Worm (Caenorhabditis elegans) whole organism, L1 larva: ENCODE data around the gene Y57G11C.8.

Experiments
- C16A3.4 ChIP-seq: fragments of 150-350 bp; optimal IDR thresholded peaks from 2 replicates; lab custom pipeline; 2014; ENCODE audit warnings: missing biosample characterization, missing genetic modification characterization
- ama-1 ChIP-seq: fragments of 150-350 bp; optimal IDR thresholded peaks from 2 replicates; lab custom pipeline; 2014
- blmp-1 ChIP-seq: fragments of 150-350 bp; optimal IDR thresholded peaks from 2 replicates; lab custom pipeline; 2014; ENCODE audit warnings: missing biosample characterization, missing genetic modification characterization
- ceh-82 ChIP-seq, 3 experiments: fragments of 150-350 bp in 1 of 3; sonication (generic microtip) in 2 of 3; optimal IDR thresholded peaks; 2 replicates each; lab custom pipeline; 2014 to 2017; ENCODE audit warnings: missing biosample characterization in 3 of 3, missing genetic modification characterization in 3 of 3
- dpl-1 ChIP-seq, 3 experiments: fragments of 150-350 bp in 2 of 3; sonication (generic microtip) in 1 of 3; optimal IDR thresholded peaks; 2 replicates each; lab custom pipeline; 2014 to 2017; ENCODE audit warnings: missing biosample characterization in 3 of 3, missing genetic modification characterization in 3 of 3, missing genetic modification reagents in 3 of 3
- dsc-1 ChIP-seq: sonication (generic microtip); optimal IDR thresholded peaks from 2 replicates; lab custom pipeline; 2016; ENCODE audit warnings: mild to moderate bottlenecking, missing genetic modification characterization, missing compliant biosample characterization
- efl-1 ChIP-seq, 4 experiments: fragments of 150-350 bp; optimal IDR thresholded peaks in 3 of 4; peaks in 1 of 4; 1 replicate in 1 of 4; 2 replicates in 3 of 4; lab custom pipeline; 2014; ENCODE audit warnings: missing biosample characterization in 2 of 4, missing genetic modification characterization in 2 of 4, missing genetic modification reagents in 2 of 4
- egl-13 ChIP-seq: sonication (generic microtip); optimal IDR thresholded peaks from 2 replicates; lab custom pipeline; 2016; ENCODE audit warnings: missing genotype, missing genetic modification reagents, missing genetic modification characterization, missing compliant biosample characterization
- elt-2 ChIP-seq: sonication (generic microtip); optimal IDR thresholded peaks from 2 replicates; lab custom pipeline; 2016; ENCODE audit warnings: missing genetic modification characterization, mild to moderate bottlenecking, inconsistent platforms, missing compliant biosample characterization, missing genetic modification reagents
- elt-3 ChIP-seq, 6 experiments: fragments of 150-350 bp in 1 of 6; sonication (generic microtip); optimal IDR thresholded peaks; 2 replicates each; lab custom pipeline; 2017 to 2018; ENCODE audit warnings: missing biosample characterization in 6 of 6, missing genetic modification characterization in 6 of 6, inconsistent platforms in 1 of 6
- fkh-8 ChIP-seq: sonication (generic microtip); optimal IDR thresholded peaks from 2 replicates; lab custom pipeline; 2016; ENCODE audit warnings: mild to moderate bottlenecking, missing genetic modification characterization, missing compliant biosample characterization
- grh-1 ChIP-seq: fragments of 200-800 bp; sonication (Bioruptor generic); IDR thresholded peaks from 2 replicates; pipeline ENCODE4 v1.3.6; 2022; ENCODE audit warnings: missing genetic modification reagents, missing genetic modification characterization, missing compliant biosample characterization
- hlh-4 ChIP-seq: sonication (generic microtip); optimal IDR thresholded peaks from 2 replicates; lab custom pipeline; 2016; ENCODE audit warnings: mild to moderate bottlenecking, missing genetic modification characterization, missing compliant biosample characterization
- isw-1 ChIP-seq: fragments of 200-800 bp; sonication (Bioruptor generic); IDR thresholded peaks from 2 replicates; pipeline ENCODE4 v1.3.6; 2022; ENCODE audit warnings: missing genetic modification characterization, missing compliant biosample characterization
- jun-1 ChIP-seq: fragments of 150-350 bp; optimal IDR thresholded peaks from 2 replicates; lab custom pipeline; 2014; ENCODE audit warnings: missing biosample characterization, missing genetic modification reagents, missing genetic modification characterization
- lin-13 ChIP-seq: fragments of 150-350 bp; optimal IDR thresholded peaks from 2 replicates; lab custom pipeline; 2014; ENCODE audit warnings: missing biosample characterization, missing genetic modification reagents, missing genetic modification characterization
- lin-14 ChIP-seq: fragments of 200-800 bp; sonication (Bioruptor generic); optimal IDR thresholded peaks from 2 replicates; lab custom pipeline; 2018; ENCODE audit warnings: mild to moderate bottlenecking, missing genetic modification characterization, moderate library complexity, missing compliant biosample characterization
- lin-35 ChIP-seq, 2 experiments: fragments of 150-350 bp; optimal IDR thresholded peaks; 2 replicates each; lab custom pipeline; 2014; ENCODE audit warnings: missing biosample characterization in 2 of 2, missing genetic modification characterization in 2 of 2, missing genetic modification reagents in 2 of 2
- lir-3 ChIP-seq: sonication (generic microtip); optimal IDR thresholded peaks from 2 replicates; lab custom pipeline; 2016; ENCODE audit warnings: mild to moderate bottlenecking, missing genetic modification characterization, moderate library complexity, missing compliant biosample characterization; ENCODE audit not compliant: poor library complexity
- lsy-2 ChIP-seq, 2 experiments: fragments of 150-350 bp; optimal IDR thresholded peaks; 2 replicates each; lab custom pipeline; 2014; ENCODE audit warnings: missing biosample characterization in 2 of 2, missing genetic modification characterization in 2 of 2
- mab-9 ChIP-seq: fragments of 200-800 bp; sonication (Bioruptor generic); IDR thresholded peaks from 2 replicates; pipeline ENCODE4 v1.3.6; 2022; ENCODE audit warnings: missing genetic modification reagents, missing genetic modification characterization, missing compliant biosample characterization
- mdl-1 ChIP-seq, 2 experiments: fragments of 150-350 bp; optimal IDR thresholded peaks; 2 replicates each; lab custom pipeline; 2014 to 2017; ENCODE audit warnings: missing biosample characterization in 2 of 2, missing genetic modification characterization in 2 of 2, inconsistent platforms in 1 of 2
- mep-1 ChIP-seq: fragments of 150-350 bp; optimal IDR thresholded peaks from 2 replicates; lab custom pipeline; 2014; ENCODE audit warnings: missing biosample characterization, missing genetic modification characterization
- nhr-19 ChIP-seq: fragments of 200-800 bp; sonication (Bioruptor generic); conservative IDR thresholded peaks from 2 replicates; pipeline ENCODE4 v1.3.6; 2022; ENCODE audit warnings: missing genetic modification characterization, missing compliant biosample characterization
- nhr-20 ChIP-seq: sonication (generic microtip); optimal IDR thresholded peaks from 2 replicates; lab custom pipeline; 2016; ENCODE audit warnings: mild to moderate bottlenecking, missing genetic modification characterization, missing compliant biosample characterization
- nhr-28 ChIP-seq: fragments of 150-350 bp; optimal IDR thresholded peaks from 2 replicates; lab custom pipeline; 2014; ENCODE audit warnings: missing biosample characterization, missing genetic modification characterization
- nhr-47 ChIP-seq: sonication (generic microtip); optimal IDR thresholded peaks from 2 replicates; lab custom pipeline; 2016; ENCODE audit warnings: mild to moderate bottlenecking, missing genetic modification characterization, moderate library complexity, missing compliant biosample characterization
- nhr-71 ChIP-seq: sonication (generic microtip); optimal IDR thresholded peaks from 2 replicates; lab custom pipeline; 2016; ENCODE audit warnings: mild to moderate bottlenecking, missing genetic modification characterization, moderate library complexity, missing compliant biosample characterization
- nhr-76 ChIP-seq: sonication (generic microtip); optimal IDR thresholded peaks from 2 replicates; lab custom pipeline; 2017; ENCODE audit warnings: missing biosample characterization, missing genetic modification characterization
- nhr-85 ChIP-seq: sonication (generic microtip); peaks from one replicate; lab custom pipeline; 2016; ENCODE audit warnings: missing genetic modification characterization, inconsistent platforms, missing compliant biosample characterization
- nhr-90 ChIP-seq: sonication (generic microtip); optimal IDR thresholded peaks from 2 replicates; lab custom pipeline; 2016; ENCODE audit warnings: mild to moderate bottlenecking, missing genetic modification characterization, missing compliant biosample characterization; ENCODE audit not compliant: poor library complexity
- rnt-1 ChIP-seq: sonication (generic microtip); optimal IDR thresholded peaks from 2 replicates; lab custom pipeline; 2016; ENCODE audit warnings: mild to moderate bottlenecking, missing genetic modification characterization, moderate library complexity, missing compliant biosample characterization
- skn-1 ChIP-seq: fragments of 150-350 bp; optimal IDR thresholded peaks from 2 replicates; lab custom pipeline; 2014; ENCODE audit warnings: missing biosample characterization, missing genetic modification characterization
- snpc-4 ChIP-seq: fragments of 150-350 bp; optimal IDR thresholded peaks from 2 replicates; lab custom pipeline; 2014; ENCODE audit warnings: missing biosample characterization, missing genetic modification characterization
- snu-23 ChIP-seq: sonication (generic microtip); optimal IDR thresholded peaks from 2 replicates; lab custom pipeline; 2016; ENCODE audit warnings: missing genetic modification characterization, missing compliant biosample characterization
- swsn-7 ChIP-seq: sonication (generic microtip); optimal IDR thresholded peaks from 2 replicates; lab custom pipeline; 2016; ENCODE audit warnings: missing genetic modification characterization, missing compliant biosample characterization
- tbx-2 ChIP-seq: sonication (generic microtip); optimal IDR thresholded peaks from 2 replicates; lab custom pipeline; 2016; ENCODE audit warnings: missing genetic modification characterization, missing compliant biosample characterization
- unc-86 ChIP-seq: sonication (generic microtip); optimal IDR thresholded peaks from 2 replicates; lab custom pipeline; 2016; ENCODE audit warnings: missing genetic modification characterization, missing compliant biosample characterization
- unc-98 ChIP-seq: fragments of 200-800 bp; sonication (Bioruptor generic); IDR thresholded peaks from 2 replicates; pipeline ENCODE4 v1.3.6; 2022; ENCODE audit warnings: missing genetic modification characterization, missing compliant biosample characterization
- xbp-1 ChIP-seq: sonication (generic microtip); optimal IDR thresholded peaks from 2 replicates; lab custom pipeline; 2016; ENCODE audit warnings: missing genetic modification characterization, missing compliant biosample characterization
- zag-1 ChIP-seq: fragments of 150-350 bp; optimal IDR thresholded peaks from 2 replicates; lab custom pipeline; 2014; ENCODE audit warnings: missing biosample characterization, missing genetic modification characterization
- zip-4 ChIP-seq: fragments of 200-800 bp; sonication (Bioruptor generic); optimal IDR thresholded peaks from 2 replicates; lab custom pipeline; 2018; ENCODE audit warnings: mild to moderate bottlenecking, missing genetic modification characterization, moderate library complexity, missing compliant biosample characterization

The Y57G11C.8 gene

ce11 chrIV:14759662-14760061 lies 22.0 kb upstream of the Y57G11C.8 start:
- TF ChIP-seq nhr-76 (tag; lab: Kevin White, UChicago): no peak
- no peak for TF ChIP-seq snpc-4 (tag; lab: Kevin White, UChicago)
- no peak for TF ChIP-seq zag-1 (tag; lab: Kevin White, UChicago)
- TF ChIP-seq elt-2 (tag; lab: Kevin White, UChicago): no peak
- no peak for TF ChIP-seq snu-23 (GFP tag; lab: Kevin White, UChicago)
- TF ChIP-seq zip-4 (GFP tag; lab: Kevin White, UChicago): no peak
- TF ChIP-seq nhr-71 (tag; lab: Kevin White, UChicago): no peak
- TF ChIP-seq grh-1 (GFP tag; lab: Robert Waterston, UW): no peak
- TF ChIP-seq mep-1 (tag; lab: Kevin White, UChicago): no peak
- no peak for TF ChIP-seq swsn-7 (tag; lab: Kevin White, UChicago)
- TF ChIP-seq unc-98 (GFP tag; lab: Robert Waterston, UW): no peak
- TF ChIP-seq, all 84 proteins: peak for 0

- TF ChIP-seq nhr-47 (no peak), nhr-28 (tag; lab: Kevin White, UChicago) (no peak), zip-4 (GFP tag; lab: Kevin White, UChicago) (no peak), nhr-19 (GFP tag; lab: Robert Waterston, UW) (no peak), hlh-4 (tag; lab: Kevin White, UChicago) (no peak)
- TF ChIP-seq, all 84 proteins: peak for 0
These were observed 20.8 kb upstream of the Y57G11C.8 start, which contains the start of gene ptp-5.2 for ce11 chrIV:14760845-14761244. TSS of gene ptp-5.2 (minus strand) at chrIV:14760945.

DNA sequence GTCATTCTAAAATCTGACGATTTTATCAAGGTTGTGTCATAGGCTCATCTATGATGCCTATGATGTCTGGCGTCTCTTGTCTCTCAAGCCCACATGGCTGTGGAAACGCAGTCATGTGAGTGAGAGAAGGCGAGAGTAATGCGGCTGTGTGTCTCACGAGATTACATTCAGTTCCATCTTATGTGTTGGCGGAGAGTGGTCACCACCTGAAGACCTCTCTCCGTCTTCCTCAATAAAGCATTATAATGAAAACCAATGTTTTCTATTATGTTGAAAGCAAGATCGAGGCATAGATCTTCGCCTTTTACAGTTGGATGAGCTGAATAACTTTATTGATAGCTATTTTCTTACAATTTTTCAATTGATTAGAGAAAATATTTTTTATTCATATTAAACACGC lies 18.3 kb upstream of the Y57G11C.8 start:
- TF ChIP-seq lin-13 (GFP tag; lab: Kevin White, UChicago) (peak; percentile 48), efl-1 (optimal IDR thresholded peaks at IDR 0.05; lab: Kevin White, UChicago) (peak; percentile 50 to 55), efl-1 (GFP tag; optimal IDR thresholded peaks at IDR 0.05 in 1 of 2; lab: Kevin White, UChicago) (peak; percentile 44 to 92), egl-13 (tag; lab: Kevin White, UChicago) (peak; percentile 22), elt-2 (tag; lab: Kevin White, UChicago) (peak; percentile 47), jun-1 (peak; percentile 2), nhr-20 (tag; lab: Kevin White, UChicago) (peak; percentile 80), xbp-1 (tag; lab: Kevin White, UChicago) (peak; percentile 62), elt-3 (tag; optimal IDR thresholded peaks at IDR 0.05; lab: Kevin White, UChicago) (peak in 1 of 6 experiments; percentile 28), unc-86 (tag; lab: Kevin White, UChicago) (peak; percentile 50), lir-3 (peak; percentile 47), mdl-1 (tag; optimal IDR thresholded peaks at IDR 0.05; lab: Kevin White, UChicago) (peak in 1 of 2 experiments; percentile 80), nhr-19 (GFP tag; lab: Robert Waterston, UW) (peak; percentile 69), blmp-1 (tag; lab: Kevin White, UChicago) (peak; percentile 72), skn-1 (tag; lab: Kevin White, UChicago) (peak; percentile 24), nhr-47 (peak; percentile 71), snpc-4 (tag; lab: Kevin White, UChicago) (peak; percentile 13), ama-1 (lab: Kevin White, UChicago) (peak; percentile 57), nhr-90 (tag; lab: Kevin White, UChicago) (peak; percentile 28), C16A3.4 (tag; lab: Kevin White, UChicago) (peak; percentile 51), isw-1 (GFP tag; lab: Robert Waterston, UW) (peak; percentile 60), lin-35 (GFP tag; optimal IDR thresholded peaks at IDR 0.05; lab: Kevin White, UChicago) (peak; percentile 50 to 79), nhr-71 (tag; lab: Kevin White, UChicago) (peak; percentile 89), mab-9 (GFP tag; lab: Robert Waterston, UW) (peak; percentile 44; the same call in 1 of the 2 replicates), ceh-82 (tag; optimal IDR thresholded peaks at IDR 0.05; lab: Kevin White, UChicago) (peak in 1 of 3 experiments; percentile 34), snu-23 (GFP tag; lab: Kevin White, UChicago) (peak; percentile 77), rnt-1 (tag; lab: Kevin White, UChicago) (peak; percentile 57), dpl-1 (GFP tag; optimal IDR thresholded peaks at IDR 0.05; lab: Kevin White, UChicago) (peak; percentile 19 to 35 (median 32)), tbx-2 (peak; percentile 61), dsc-1 (tag; lab: Kevin White, UChicago) (peak; percentile 39), swsn-7 (tag; lab: Kevin White, UChicago) (peak; percentile 57), lin-14 (GFP tag; lab: Kevin White, UChicago) (peak; percentile 89), fkh-8 (tag; lab: Kevin White, UChicago) (peak; percentile 72), lsy-2 (tag; optimal IDR thresholded peaks at IDR 0.05; lab: Kevin White, UChicago) (peak; percentile 61 to 77), nhr-85 (tag; lab: Kevin White, UChicago) (peak; percentile 77), mep-1 (tag; lab: Kevin White, UChicago) (peak; percentile 64)
